Fruit fly (Drosophila melanogaster): ENCODE data around the gene Gale.

dm6 chr3L:606490-607327 is 41.6 kb upstream of the Gale start, which contains the start of gene Reg-2:
- TF ChIP-seq Sin3A (optimal IDR thresholded peaks at IDR 0.05) (no peak), h (optimal IDR thresholded peaks at IDR 0.05) (no peak), psq (optimal IDR thresholded peaks at IDR 0.05) (no peak), insv (optimal IDR thresholded peaks at IDR 0.05) (no peak)

All from Kc167 (cell line).